Worm (Caenorhabditis elegans): Measurements from ENCODE around the gene mltn-12.

DNA sequence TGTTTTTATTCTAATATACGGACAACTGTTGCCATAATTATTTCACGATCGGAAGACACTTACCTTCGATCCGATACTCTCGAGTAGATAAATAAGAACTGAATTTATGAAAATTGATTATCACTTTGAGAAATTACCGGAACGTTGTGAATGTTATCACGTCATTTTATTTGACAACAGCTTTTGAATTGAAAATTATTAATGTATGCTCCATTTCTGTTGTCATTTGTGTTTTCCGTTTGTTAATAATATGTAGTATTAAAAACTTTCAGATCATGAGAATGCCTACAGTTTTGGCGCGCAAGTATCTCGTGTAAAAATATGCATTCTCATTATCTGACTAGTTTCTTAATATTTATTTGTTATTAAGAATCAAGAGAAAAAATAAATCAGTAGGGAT, 41.5 kb downstream of the mltn-12 start, which contains the start of gene C53D6.10:
- TF ChIP-seq nhr-28 (tag; optimal IDR thresholded peaks at IDR 0.05) (no peak), dpl-1 (GFP tag; optimal IDR thresholded peaks at IDR 0.05) (no peak), aly-2 (tag; optimal IDR thresholded peaks at IDR 0.05) (no peak), hlh-30 (tag; optimal IDR thresholded peaks at IDR 0.05; ENCODE audit: insufficient read depth) (no peak), nhr-25 (tag; optimal IDR thresholded peaks at IDR 0.05; ENCODE audit: borderline replicate concordance, insufficient read depth) (no peak), ztf-7 (tag; optimal IDR thresholded peaks at IDR 0.05) (no peak), zag-1 (tag; optimal IDR thresholded peaks at IDR 0.05) (no peak), nhr-77 (tag; optimal IDR thresholded peaks at IDR 0.05) (no peak)

Data from whole organism, L4 larva.